Worm (Caenorhabditis elegans): Measurements from ENCODE around the gene egl-15.

The egl-15 gene

ce11 chrX:10990855-10991176 is 25.4 kb upstream of the egl-15 start:
- no peak for TF ChIP-seq ztf-11 (tag; optimal IDR thresholded peaks at IDR 0.05)
- no peak for TF ChIP-seq mab-5 (tag; optimal IDR thresholded peaks at IDR 0.05)
- TF ChIP-seq drap-1 (GFP tag; optimal IDR thresholded peaks at IDR 0.05): no peak
- peak; percentile 63 for TF ChIP-seq mls-2 (tag; optimal IDR thresholded peaks at IDR 0.05)

- no peak for TF ChIP-seq nhr-28 (tag; optimal IDR thresholded peaks at IDR 0.05)
- peak; percentile 92 for TF ChIP-seq nhr-2 (tag; optimal IDR thresholded peaks at IDR 0.05)
- peak; percentile 38 for TF ChIP-seq cnd-1 (tag; optimal IDR thresholded peaks at IDR 0.05)
- TF ChIP-seq elt-1 (tag; optimal IDR thresholded peaks at IDR 0.05; ENCODE audit: borderline replicate concordance, insufficient read depth): peak; percentile 63
Measured at ce11 chrX:10991352-10992172, 24.6 kb upstream of the egl-15 start.

ce11 chrX:10992177-10992576 is 24.0 kb upstream of the egl-15 start, which contains the start of gene ver-3:
ver-3 (plus strand) TSS chrX:10992477.
- no peak for TF ChIP-seq ceh-83 (GFP tag; optimal IDR thresholded peaks at IDR 0.05)
- TF ChIP-seq zip-8 (tag; optimal IDR thresholded peaks at IDR 0.05): no peak
- TF ChIP-seq hlh-1 (tag; optimal IDR thresholded peaks at IDR 0.05): no peak
- no peak for TF ChIP-seq ztf-11 (tag; optimal IDR thresholded peaks at IDR 0.05)
- TF ChIP-seq sptf-1 (tag; optimal IDR thresholded peaks at IDR 0.05): no peak
- no peak for TF ChIP-seq nhr-2 (tag; optimal IDR thresholded peaks at IDR 0.05)
- TF ChIP-seq lin-13 (tag; optimal IDR thresholded peaks at IDR 0.05): no peak

- TF ChIP-seq ztf-11 (tag; optimal IDR thresholded peaks at IDR 0.05): no peak
- TF ChIP-seq elt-3 (tag; optimal IDR thresholded peaks at IDR 0.05): no peak
- no peak for TF ChIP-seq mep-1 (tag; optimal IDR thresholded peaks at IDR 0.05)
- TF ChIP-seq unc-39 (tag; optimal IDR thresholded peaks at IDR 0.05): no peak
- no peak for TF ChIP-seq ham-2 (GFP tag; optimal IDR thresholded peaks at IDR 0.05)
- no peak for TF ChIP-seq mls-2 (tag; optimal IDR thresholded peaks at IDR 0.05)
- TF ChIP-seq sem-2 (GFP tag; optimal IDR thresholded peaks at IDR 0.05): no peak
- TF ChIP-seq sptf-1 (tag; optimal IDR thresholded peaks at IDR 0.05): no peak
- TF ChIP-seq nhr-237 (tag; optimal IDR thresholded peaks at IDR 0.05): no peak
- TF ChIP-seq ceh-39 (tag; optimal IDR thresholded peaks at IDR 0.05): no peak
- no peak for TF ChIP-seq tbx-8 (GFP tag; optimal IDR thresholded peaks at IDR 0.05)
- no peak for TF ChIP-seq snpc-4 (tag; optimal IDR thresholded peaks at IDR 0.05)
Measured at ce11 chrX:10999176-10999575, 17.0 kb upstream of the egl-15 start, which contains the start of gene F59F3.6. F59F3.6 (minus strand) TSS chrX:10999276.

- no peak for TF ChIP-seq unc-39 (tag; optimal IDR thresholded peaks at IDR 0.05)
- no peak for TF ChIP-seq nhr-2 (tag; optimal IDR thresholded peaks at IDR 0.05)
- TF ChIP-seq bed-3 (GFP tag; optimal IDR thresholded peaks at IDR 0.05): no peak
- TF ChIP-seq unc-62 (GFP tag; optimal IDR thresholded peaks at IDR 0.05): no peak
- TF ChIP-seq ceh-43 (GFP tag; optimal IDR thresholded peaks at IDR 0.05): no peak
- no peak for TF ChIP-seq nhr-76 (tag; optimal IDR thresholded peaks at IDR 0.05)
- no peak for TF ChIP-seq nhr-12 (tag; optimal IDR thresholded peaks at IDR 0.05)
- no peak for TF ChIP-seq pha-4 (tag; optimal IDR thresholded peaks at IDR 0.05)
- TF ChIP-seq mab-5 (tag; optimal IDR thresholded peaks at IDR 0.05): no peak
- no peak for TF ChIP-seq snpc-4 (tag; optimal IDR thresholded peaks at IDR 0.05)
- no peak for TF ChIP-seq ceh-83 (GFP tag; optimal IDR thresholded peaks at IDR 0.05)
Measured at ce11 chrX:11001750-11002149, 14.4 kb upstream of the egl-15 start, which contains the start of gene col-177. col-177 (minus strand) TSS chrX:11001850.

ce11 chrX:11003701-11004100 is 12.5 kb upstream of the egl-15 start:
- peak; percentile 69 for TF ChIP-seq ham-2 (GFP tag; optimal IDR thresholded peaks at IDR 0.05)
- no peak for TF ChIP-seq ceh-83 (GFP tag; optimal IDR thresholded peaks at IDR 0.05)

- TF ChIP-seq mls-2 (tag; optimal IDR thresholded peaks at IDR 0.05) (no peak), unc-39 (tag; optimal IDR thresholded peaks at IDR 0.05) (no peak)
Measured at ce11 chrX:11007393-11007792, 8.8 kb upstream of the egl-15 start.

Measured in whole organism, mixed stage, embryonic.